Fruit fly (Drosophila melanogaster) whole organism, prepupa: ENCODE results near the gene CG14253.

Source experiments
- CG10631 ChIP-seq: fragments of 200-800 bp; sonication (Bioruptor generic); optimal IDR thresholded peaks from 2 replicates; lab custom pipeline; 2016; ENCODE audit warnings: missing biosample characterization, missing genetic modification characterization
- Ets21C ChIP-seq: fragments of 200-800 bp; sonication (Bioruptor generic); optimal IDR thresholded peaks from 3 replicates; lab custom pipeline; 2016; ENCODE audit warnings: missing biosample characterization, missing genetic modification characterization
- Hr38 ChIP-seq: sonication (Bioruptor generic); optimal IDR thresholded peaks from 2 replicates; lab custom pipeline; 2016; ENCODE audit warnings: missing biosample characterization, missing genetic modification characterization
- Sox102F ChIP-seq: fragments of 200-800 bp; sonication (Bioruptor generic); optimal IDR thresholded peaks from 2 replicates; lab custom pipeline; 2016; ENCODE audit warnings: missing biosample characterization, mild to moderate bottlenecking, missing genetic modification characterization
- esn ChIP-seq: fragments of 200-800 bp; sonication (Bioruptor generic); optimal IDR thresholded peaks from 2 replicates; lab custom pipeline; 2016; ENCODE audit warnings: missing biosample characterization, mild to moderate bottlenecking, missing genetic modification characterization, moderate library complexity
- fd59A ChIP-seq: fragments of 200-800 bp; sonication (Bioruptor generic); optimal IDR thresholded peaks from 2 replicates; lab custom pipeline; 2017; ENCODE audit warnings: missing biosample characterization, mild to moderate bottlenecking, missing genetic modification characterization, missing genetic modification reagents

dm6 chr3R:27026009-27026408, 47.7 kb downstream of the CG14253 start, which contains the start of gene CG6271:
- TF ChIP-seq Hr38 (GFP tag; lab: Kevin White, UChicago) = no peak
- no peak for TF ChIP-seq esn (GFP tag; lab: Kevin White, UChicago)
- TF ChIP-seq fd59A = no peak
- no peak for TF ChIP-seq CG10631 (GFP tag; lab: Kevin White, UChicago)
- no peak for TF ChIP-seq Sox102F (GFP tag; lab: Kevin White, UChicago)
- TF ChIP-seq Ets21C = no peak
